Fruit fly (Drosophila melanogaster): ENCODE results near the gene CG9396.

CG9396 gene

dm6 chr3R:9559413-9560014, 11.9 kb downstream of the CG9396 start, which contains the start of the genes AP-1mu and MBD-like (continued):
- TF ChIP-seq pzg (GFP tag; optimal IDR thresholded peaks at IDR 0.05) (peak; percentile 78), CG9876 (GFP tag; optimal IDR thresholded peaks at IDR 0.05) (no peak), sr (GFP tag; IDR thresholded peaks at IDR 0.05) (no peak), CG11093 (GFP tag; IDR thresholded peaks at IDR 0.05) (peak; percentile 44; the same call in 1 of the 3 replicates), Ets65A (GFP tag) (peak; percentile 95), Abd-B (GFP tag; optimal IDR thresholded peaks at IDR 0.05) (peak; percentile 73), CG32532 (GFP tag; IDR thresholded peaks at IDR 0.05) (peak; percentile 62), CG8478 (optimal IDR thresholded peaks at IDR 0.05) (no peak), CG30020 (tag; optimal IDR thresholded peaks at IDR 0.05) (peak; percentile 59), CG14014 (GFP tag; IDR thresholded peaks at IDR 0.05) (0 out of 2 replicates have a peak, but pooled peaks have one; percentile 18), MBD-R2 (GFP tag; IDR thresholded peaks at IDR 0.05) (peak; percentile 81), Elba2 (GFP tag; optimal IDR thresholded peaks at IDR 0.05) (peak; percentile 99), CG11085 (GFP tag; IDR thresholded peaks at IDR 0.05) (no peak), CG2889 (GFP tag; IDR thresholded peaks at IDR 0.05) (0 out of 3 replicates have a peak, but pooled peaks have one; percentile 52), row (GFP tag; IDR thresholded peaks at IDR 0.05) (peak; percentile 85), gt (GFP tag; IDR thresholded peaks at IDR 0.05) (0 out of 2 replicates have a peak, but pooled peaks have one; percentile 14), slbo (GFP tag; IDR thresholded peaks at IDR 0.05) (peak; percentile 80), CG17385 (GFP tag; optimal IDR thresholded peaks at IDR 0.05) (peak; percentile 81), CG13123 (GFP tag; optimal IDR thresholded peaks at IDR 0.05) (peak; percentile 64), Mrtf (GFP tag; IDR thresholded peaks at IDR 0.05) (peak; percentile 14; the same call in 1 of the 3 replicates), CG5245 (GFP tag; optimal IDR thresholded peaks at IDR 0.05) (no peak), CG7963 (GFP tag; IDR thresholded peaks at IDR 0.05; ENCODE audit: partially characterized antibody) (no peak), dmrt99B (tag; optimal IDR thresholded peaks at IDR 0.05) (no peak), Nf-YC (tag; optimal IDR thresholded peaks at IDR 0.05) (peak; percentile 62), bowl (GFP tag; IDR thresholded peaks at IDR 0.05) (no peak), pita (GFP tag; optimal IDR thresholded peaks at IDR 0.05) (no peak), sens (GFP tag) (peak; percentile 92), Six4 (GFP tag; optimal IDR thresholded peaks at IDR 0.05) (peak; percentile 20), CG7357 (GFP tag; IDR thresholded peaks at IDR 0.05) (peak; percentile 29; the same call in 1 of the 3 replicates), Hr78 (GFP tag; optimal IDR thresholded peaks at IDR 0.05) (no peak), cg (GFP tag; optimal IDR thresholded peaks at IDR 0.05) (no peak), CG31388 (GFP tag; optimal IDR thresholded peaks at IDR 0.05) (peak; percentile 2), Asciz (GFP tag; optimal IDR thresholded peaks at IDR 0.05) (no peak), CG10979 (tag; optimal IDR thresholded peaks at IDR 0.05) (peak; percentile 45), zen2 (GFP tag; IDR thresholded peaks at IDR 0.05; ENCODE audit: partially characterized antibody) (no peak), kay (GFP tag; optimal IDR thresholded peaks at IDR 0.05) (peak; percentile 55), CTCF (GFP tag; optimal IDR thresholded peaks at IDR 0.05) (no peak), D (optimal IDR thresholded peaks at IDR 0.05) (no peak), D (GFP tag; optimal IDR thresholded peaks at IDR 0.05) (no peak), CG32767 (GFP tag; IDR thresholded peaks at IDR 0.05) (0 out of 2 replicates have a peak, but pooled peaks have one; percentile 45), CG4404 (GFP tag; IDR thresholded peaks at IDR 0.05) (peak; percentile 73), onecut (GFP tag; IDR thresholded peaks at IDR 0.05) (peak; percentile 7; the same call in 1 of the 2 replicates), CG5953 (GFP tag; IDR thresholded peaks at IDR 0.05) (no peak), CG15011 (GFP tag; optimal IDR thresholded peaks at IDR 0.05) (no peak), h (optimal IDR thresholded peaks at IDR 0.05) (no peak), CG7786 (GFP tag; optimal IDR thresholded peaks at IDR 0.05) (peak; percentile 60), CG2712 (tag; optimal IDR thresholded peaks at IDR 0.05) (peak; percentile 71), aop (GFP tag; IDR thresholded peaks at IDR 0.05) (no peak), oc (tag; optimal IDR thresholded peaks at IDR 0.05) (no peak), CrebB (tag; optimal IDR thresholded peaks at IDR 0.05) (no peak), lbe (GFP tag; optimal IDR thresholded peaks at IDR 0.05) (peak; percentile 60), CG1233 (GFP tag; optimal IDR thresholded peaks at IDR 0.05) (peak; percentile 51)

All from whole organism, embryonic.